Worm (Caenorhabditis elegans): ENCODE results near the gene ZC21.6.

DNA sequence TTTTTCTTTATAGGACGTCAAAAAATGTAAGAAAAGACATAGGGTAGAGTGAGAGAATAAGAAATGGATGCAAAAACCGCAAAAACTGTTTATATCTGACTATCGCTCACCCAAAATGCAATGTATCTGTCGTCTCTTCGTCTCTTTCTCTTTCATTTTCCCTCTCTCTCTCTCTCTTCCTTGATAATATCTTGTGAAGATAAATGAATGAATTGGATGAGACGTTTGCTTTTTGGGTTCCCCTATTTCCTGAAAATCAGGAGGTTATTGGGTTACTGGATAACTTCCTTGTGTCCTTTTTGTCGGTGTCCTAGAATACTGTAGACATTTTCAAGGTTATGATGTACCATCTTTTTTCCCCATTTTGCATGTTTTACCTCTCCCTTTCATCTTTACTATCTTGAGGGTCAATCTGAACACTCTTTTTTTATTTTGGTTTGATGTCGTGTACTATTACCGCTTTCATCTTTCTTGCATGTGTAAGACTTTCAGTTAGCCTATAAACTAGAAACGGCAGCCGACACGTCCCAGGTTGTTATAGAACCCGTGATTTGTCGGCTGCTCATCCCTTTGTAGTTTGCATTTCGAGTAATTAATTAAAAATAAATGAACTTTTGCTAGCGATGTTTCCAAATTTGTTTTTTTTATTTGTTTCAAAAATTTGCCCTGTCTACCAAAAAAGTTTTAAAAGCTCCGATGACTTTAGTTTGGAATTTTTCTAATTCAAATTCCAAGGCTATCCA lies 30.1 kb upstream of the ZC21.6 start:
- TF ChIP-seq nfya-1 (tag; optimal IDR thresholded peaks at IDR 0.05; ENCODE audit: borderline replicate concordance, insufficient read depth) (no peak), aptf-3 (GFP tag; IDR thresholded peaks at IDR 0.05) (no peak), akir-1 (GFP tag; optimal IDR thresholded peaks at IDR 0.05) (no peak), ceh-91 (GFP tag; IDR thresholded peaks at IDR 0.05) (no peak), ccch-3 (GFP tag; optimal IDR thresholded peaks at IDR 0.05) (no peak), athp-1 (tag; optimal IDR thresholded peaks at IDR 0.05) (no peak), cebp-2 (GFP tag; IDR thresholded peaks at IDR 0.05) (no peak), nhr-90 (tag; optimal IDR thresholded peaks at IDR 0.05) (no peak), pha-4 (tag; optimal IDR thresholded peaks at IDR 0.05) (no peak), ets-4 (GFP tag; optimal IDR thresholded peaks at IDR 0.05) (no peak), mxl-1 (tag; optimal IDR thresholded peaks at IDR 0.05) (no peak), rec-8 (tag; optimal IDR thresholded peaks at IDR 0.05) (no peak)

Measured in whole organism, young adult.